Worm (Caenorhabditis elegans) whole organism, mixed stage, embryonic: ENCODE measurements around the gene ckb-1.

Experiments used
- bed-3 ChIP-seq: fragments of 200-800 bp; sonication (Bioruptor generic); optimal IDR thresholded peaks from 3 replicates; lab custom pipeline; 2018; ENCODE audit warnings: mild to moderate bottlenecking, missing genetic modification characterization, moderate library complexity, missing compliant biosample characterization
- blmp-1 ChIP-seq: fragments of 150-350 bp; optimal IDR thresholded peaks from 2 replicates; lab custom pipeline; 2014; ENCODE audit warnings: missing biosample characterization, missing genetic modification characterization
- ceh-39 ChIP-seq: fragments of 150-350 bp; optimal IDR thresholded peaks from 2 replicates; lab custom pipeline; 2014; ENCODE audit warnings: missing biosample characterization, missing genetic modification characterization
- ceh-43 ChIP-seq: fragments of 200-800 bp; sonication (Bioruptor generic); optimal IDR thresholded peaks from 2 replicates; lab custom pipeline; 2018; ENCODE audit warnings: mild to moderate bottlenecking, missing genetic modification characterization, moderate library complexity, missing compliant biosample characterization
- ceh-83 ChIP-seq: fragments of 200-800 bp; sonication (Bioruptor generic); optimal IDR thresholded peaks from 2 replicates; lab custom pipeline; 2018; ENCODE audit warnings: mild to moderate bottlenecking, missing genetic modification characterization, missing compliant biosample characterization
- ces-1 ChIP-seq: fragments of 150-350 bp; optimal IDR thresholded peaks from 2 replicates; lab custom pipeline; 2014; ENCODE audit warnings: missing biosample characterization, missing genetic modification reagents, missing genetic modification characterization
- cnd-1 ChIP-seq: fragments of 200-800 bp; sonication (Bioruptor generic); optimal IDR thresholded peaks from 2 replicates; lab custom pipeline; 2018; ENCODE audit warnings: mild to moderate bottlenecking, missing genetic modification characterization, missing compliant biosample characterization
- drap-1 ChIP-seq: fragments of 200-800 bp; sonication (Bioruptor generic); optimal IDR thresholded peaks from 3 replicates; lab custom pipeline; 2018; ENCODE audit warnings: mild to moderate bottlenecking, missing genetic modification characterization, missing compliant biosample characterization
- elt-1 ChIP-seq: sonication (generic microtip); optimal IDR thresholded peaks from 2 replicates; lab custom pipeline; 2017; ENCODE audit warnings: missing genetic modification characterization, mild to moderate bottlenecking, missing compliant biosample characterization, antibody characterized with exemption, moderate library complexity, borderline replicate concordance; ENCODE audit not compliant: insufficient read depth
- elt-3 ChIP-seq: fragments of 150-350 bp; optimal IDR thresholded peaks from 2 replicates; lab custom pipeline; 2014; ENCODE audit warnings: missing biosample characterization, missing genetic modification characterization
- flh-1 ChIP-seq: fragments of 200-800 bp; sonication (Bioruptor generic); optimal IDR thresholded peaks from 2 replicates; lab custom pipeline; 2018; ENCODE audit warnings: mild to moderate bottlenecking, missing genetic modification characterization, moderate library complexity, missing compliant biosample characterization
- ham-2 ChIP-seq: fragments of 200-800 bp; sonication (Bioruptor generic); optimal IDR thresholded peaks from 2 replicates; lab custom pipeline; 2018; ENCODE audit warnings: mild to moderate bottlenecking, missing genetic modification characterization, missing compliant biosample characterization
- lin-13 ChIP-seq: fragments of 150-350 bp; optimal IDR thresholded peaks from 2 replicates; lab custom pipeline; 2014; ENCODE audit warnings: missing biosample characterization, missing genetic modification characterization
- lsy-2 ChIP-seq: fragments of 150-350 bp; optimal IDR thresholded peaks from 2 replicates; lab custom pipeline; 2014; ENCODE audit warnings: missing biosample characterization, missing genetic modification characterization
- mab-5 ChIP-seq: fragments of 150-350 bp; optimal IDR thresholded peaks from 2 replicates; lab custom pipeline; 2014; ENCODE audit warnings: missing biosample characterization, missing genetic modification characterization
- mep-1 ChIP-seq: fragments of 150-350 bp; optimal IDR thresholded peaks from 2 replicates; lab custom pipeline; 2017; ENCODE audit warnings: missing biosample characterization, missing genetic modification reagents, missing genetic modification characterization, inconsistent platforms
- mls-2 ChIP-seq: sonication (generic microtip); optimal IDR thresholded peaks from 2 replicates; lab custom pipeline; 2016; ENCODE audit warnings: mild to moderate bottlenecking, missing genetic modification characterization, moderate library complexity, missing compliant biosample characterization
- nhr-12 ChIP-seq: fragments of 150-350 bp; optimal IDR thresholded peaks from 2 replicates; lab custom pipeline; 2014; ENCODE audit warnings: missing biosample characterization, missing genetic modification characterization
- nhr-2 ChIP-seq: fragments of 150-350 bp; optimal IDR thresholded peaks from 2 replicates; lab custom pipeline; 2014; ENCODE audit warnings: missing biosample characterization, missing genetic modification characterization
- nhr-237 ChIP-seq: fragments of 150-350 bp; optimal IDR thresholded peaks from 2 replicates; lab custom pipeline; 2014; ENCODE audit warnings: missing biosample characterization, missing genetic modification characterization
- nhr-28 ChIP-seq: fragments of 150-350 bp; optimal IDR thresholded peaks from 2 replicates; lab custom pipeline; 2014; ENCODE audit warnings: missing biosample characterization, missing genetic modification characterization
- nhr-76 ChIP-seq: sonication (generic microtip); optimal IDR thresholded peaks from 2 replicates; lab custom pipeline; 2017; ENCODE audit warnings: missing biosample characterization, missing genetic modification characterization
- sem-2 ChIP-seq: fragments of 200-800 bp; sonication (Bioruptor generic); optimal IDR thresholded peaks from 2 replicates; lab custom pipeline; 2018; ENCODE audit warnings: mild to moderate bottlenecking, missing genetic modification characterization, missing compliant biosample characterization
- tbx-8 ChIP-seq: fragments of 200-800 bp; sonication (Bioruptor generic); optimal IDR thresholded peaks from 2 replicates; lab custom pipeline; 2018; ENCODE audit warnings: mild to moderate bottlenecking, missing genetic modification characterization, moderate library complexity, missing compliant biosample characterization
- unc-39 ChIP-seq: fragments of 150-350 bp; optimal IDR thresholded peaks from 2 replicates; lab custom pipeline; 2014; ENCODE audit warnings: missing biosample characterization, missing genetic modification characterization
- unc-62 ChIP-seq: fragments of 150-350 bp; optimal IDR thresholded peaks from 2 replicates; lab custom pipeline; 2014; ENCODE audit warnings: missing biosample characterization, missing genetic modification reagents, missing genetic modification characterization
- zip-8 ChIP-seq: fragments of 150-350 bp; optimal IDR thresholded peaks from 2 replicates; lab custom pipeline; 2014; ENCODE audit warnings: missing biosample characterization, missing genetic modification characterization
- ztf-11 ChIP-seq: fragments of 150-350 bp; optimal IDR thresholded peaks from 2 replicates; lab custom pipeline; 2014; ENCODE audit warnings: missing biosample characterization, missing genetic modification characterization

Gene ckb-1

DNA sequence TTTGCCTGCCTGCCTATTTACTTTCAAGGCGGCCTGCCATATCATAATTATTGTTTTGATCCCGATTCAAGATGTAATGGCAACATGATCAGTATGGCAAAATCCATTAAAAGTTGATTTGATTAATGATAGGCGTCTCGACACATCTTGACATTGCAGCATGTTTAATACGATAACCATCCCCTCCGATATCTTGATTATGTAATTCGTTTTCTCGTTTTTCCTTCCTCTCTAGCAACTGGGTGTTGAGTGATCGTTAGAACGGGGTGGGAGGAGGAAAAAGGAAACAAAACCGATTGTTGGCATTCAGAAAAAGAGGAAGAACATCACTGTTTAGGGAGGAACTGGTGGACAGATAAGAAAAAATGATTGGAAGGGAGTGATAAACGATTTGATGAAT lies 26.9 kb downstream of the ckb-1 start:
- TF ChIP-seq elt-1 (tag; lab: Kevin White, UChicago) (peak; percentile 63), ces-1 (no peak), tbx-8 (GFP tag; lab: Kevin White, UChicago) (no peak)

DNA sequence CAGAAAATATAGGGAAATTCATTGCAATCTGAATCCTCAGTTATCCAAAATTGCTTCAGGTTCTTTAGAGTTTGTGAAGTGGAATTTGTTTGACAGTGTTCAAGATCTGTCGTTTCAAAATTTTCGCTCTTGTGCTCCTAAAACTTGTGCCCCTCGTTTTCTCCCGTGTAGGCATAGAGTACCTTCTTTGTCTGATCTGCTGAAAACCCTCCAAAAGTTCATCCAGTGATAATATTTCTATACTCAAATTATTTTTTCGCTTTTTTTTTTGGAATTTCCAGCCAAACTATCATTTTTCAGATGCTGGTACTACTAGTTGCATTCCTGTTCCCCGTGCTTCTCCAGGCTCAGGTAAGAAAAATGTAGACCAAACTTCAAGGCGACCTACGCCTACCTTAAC lies 29.4 kb downstream of the ckb-1 start, which contains the start of gene R07E5.4:
Gene R07E5.4 (plus strand): TSS at position 301 of the 400 bp plus-strand sequence.
- no peak for TF ChIP-seq nhr-76 (tag; lab: Kevin White, UChicago)
- TF ChIP-seq nhr-237 (tag; lab: Kevin White, UChicago), result no peak

DNA sequence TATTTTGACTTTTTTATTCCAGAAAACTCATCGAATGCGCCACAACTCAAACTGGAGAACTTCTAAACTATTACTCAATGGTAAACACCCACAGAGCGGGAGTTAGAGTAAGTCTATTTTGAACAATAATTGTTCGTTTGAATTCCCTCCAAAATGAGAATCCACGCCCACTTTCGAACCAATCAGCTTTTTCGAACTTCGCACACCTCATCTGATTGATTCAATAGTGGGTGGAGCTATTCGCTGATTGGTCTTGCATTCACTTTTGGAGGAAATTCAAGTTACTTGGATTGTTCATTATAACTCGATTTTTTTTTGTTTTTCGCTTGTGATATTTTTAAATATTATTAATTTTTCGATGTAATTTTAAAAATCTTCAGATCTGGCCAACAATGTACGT lies 30.8 kb downstream of the ckb-1 start:
- TF ChIP-seq drap-1 (GFP tag; lab: Kevin White, UChicago) (no peak), ceh-39 (no peak), nhr-28 (tag; lab: Kevin White, UChicago) (no peak), nhr-76 (tag; lab: Kevin White, UChicago) (no peak), elt-3 (tag; lab: Kevin White, UChicago) (no peak), ham-2 (GFP tag; lab: Kevin White, UChicago) (no peak), unc-62 (GFP tag; lab: Kevin White, UChicago) (no peak), bed-3 (GFP tag; lab: Kevin White, UChicago) (no peak), lin-13 (tag; lab: Kevin White, UChicago) (no peak)

DNA sequence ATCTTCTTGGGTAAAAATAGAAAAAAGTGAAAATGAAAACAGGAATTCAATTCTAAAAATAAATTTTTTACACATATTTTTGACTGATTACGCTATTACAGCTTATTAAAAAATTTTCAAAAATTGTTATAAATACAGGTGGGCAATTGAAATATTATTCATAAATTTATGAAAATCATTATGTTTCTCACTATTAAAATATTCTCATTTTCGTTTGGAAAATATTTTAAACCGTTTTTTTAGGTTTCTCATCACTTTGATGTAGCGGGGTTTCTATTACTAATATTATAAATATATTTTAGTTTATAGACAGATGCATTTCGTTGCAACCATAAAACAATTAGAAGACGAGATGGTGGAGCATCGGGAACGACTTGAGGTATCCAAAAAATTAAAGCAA lies 32.0 kb downstream of the ckb-1 start, which contains the start of gene R07E5.5:
Gene R07E5.5 (plus strand): TSS at position 301 of the 400 bp plus-strand sequence.
- TF ChIP-seq sem-2 (no peak), nhr-12 (tag; lab: Kevin White, UChicago) (no peak), ces-1 (no peak), ceh-83 (no peak), flh-1 (GFP tag; lab: Kevin White, UChicago) (no peak), lin-13 (tag; lab: Kevin White, UChicago) (no peak), mab-5 (tag; lab: Kevin White, UChicago) (no peak), ceh-43 (GFP tag; lab: Kevin White, UChicago) (no peak), ham-2 (GFP tag; lab: Kevin White, UChicago) (no peak), blmp-1 (no peak), nhr-2 (no peak), bed-3 (GFP tag; lab: Kevin White, UChicago) (no peak), mep-1 (tag; lab: Kevin White, UChicago) (no peak), ceh-39 (no peak), lsy-2 (no peak), mls-2 (tag; lab: Kevin White, UChicago) (no peak), cnd-1 (no peak)

DNA sequence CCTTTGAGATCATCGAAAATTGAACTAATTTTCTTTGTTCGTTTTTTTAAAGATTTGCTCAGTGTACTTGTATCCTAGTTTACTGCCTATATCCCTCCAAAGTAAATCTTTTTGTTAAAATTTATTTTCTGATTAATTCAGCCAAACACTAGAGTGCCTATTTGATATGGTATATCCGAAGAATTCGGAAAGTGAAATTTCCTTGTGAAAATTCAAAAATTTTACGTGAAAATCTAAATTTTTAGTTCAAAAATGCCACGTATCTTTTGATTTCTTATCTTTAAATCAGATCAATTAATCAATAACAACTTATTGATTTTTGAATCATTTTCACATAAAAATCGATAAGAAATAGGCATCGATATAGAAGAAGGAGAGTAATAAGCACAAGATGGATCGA lies 33.4 kb downstream of the ckb-1 start, which contains the start of gene R07E5.6:
Gene R07E5.6 (plus strand): TSS at position 301 of the 400 bp plus-strand sequence.
- TF ChIP-seq unc-39 (tag; lab: Kevin White, UChicago) (no peak), nhr-28 (tag; lab: Kevin White, UChicago) (no peak), nhr-237 (tag; lab: Kevin White, UChicago) (no peak), mep-1 (tag; lab: Kevin White, UChicago) (no peak)

DNA sequence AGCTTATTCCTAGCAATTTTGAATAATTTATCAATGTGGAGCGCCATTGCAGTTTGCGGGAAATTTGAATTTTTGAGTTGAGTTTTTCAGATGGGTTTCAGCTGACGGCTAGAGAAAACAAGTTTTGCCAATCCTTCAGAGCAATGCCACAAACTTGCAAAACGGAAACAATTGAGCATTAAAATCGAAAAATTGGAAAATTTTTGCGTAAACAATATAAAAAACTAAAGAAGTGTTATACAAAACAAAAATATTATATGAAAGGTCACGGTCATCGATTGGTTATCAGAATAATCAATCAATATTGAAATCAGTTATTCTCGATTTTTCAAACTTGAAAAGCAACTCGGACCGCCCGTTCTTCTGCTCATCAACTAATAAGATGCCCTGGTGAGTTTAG lies 36.1 kb downstream of the ckb-1 start, which contains the start of gene R07E5.15:
Gene R07E5.15 (plus strand): TSS at position 301 of the 400 bp plus-strand sequence.
- TF ChIP-seq ceh-43 (GFP tag; lab: Kevin White, UChicago), result no peak
- TF ChIP-seq lin-13 (tag; lab: Kevin White, UChicago), result no peak
- no peak for TF ChIP-seq elt-3 (tag; lab: Kevin White, UChicago)
- TF ChIP-seq mab-5 (tag; lab: Kevin White, UChicago), result no peak
- TF ChIP-seq elt-1 (tag; lab: Kevin White, UChicago), result no peak
- no peak for TF ChIP-seq drap-1 (GFP tag; lab: Kevin White, UChicago)
- no peak for TF ChIP-seq cnd-1
- no peak for TF ChIP-seq blmp-1
- no peak for TF ChIP-seq zip-8 (tag; lab: Kevin White, UChicago)
- no peak for TF ChIP-seq ztf-11 (tag; lab: Kevin White, UChicago)
- TF ChIP-seq mls-2 (tag; lab: Kevin White, UChicago), result no peak
- no peak for TF ChIP-seq nhr-12 (tag; lab: Kevin White, UChicago)
